Fruit fly (Drosophila melanogaster): Measurements from ENCODE around the gene Hrs.

dm6 chr2L:2782790-2783189 lies 43.0 kb downstream of the Hrs start:
- TF ChIP-seq Lpt (GFP tag; optimal IDR thresholded peaks at IDR 0.05) (no peak), svp (GFP tag) (no peak), OdsH (GFP tag; optimal IDR thresholded peaks at IDR 0.05) (no peak)
